Worm (Caenorhabditis elegans): ENCODE data around the gene ptc-3.

ce11 chrII:2807674-2808206 is 44.7 kb downstream of the ptc-3 start, which contains the start of gene K12H6.12:
- no peak for TF ChIP-seq ceh-39 (tag; optimal IDR thresholded peaks at IDR 0.05)
- TF ChIP-seq lin-13 (tag; optimal IDR thresholded peaks at IDR 0.05), result no peak
- TF ChIP-seq unc-39 (tag; optimal IDR thresholded peaks at IDR 0.05), result no peak
- TF ChIP-seq unc-62 (GFP tag; optimal IDR thresholded peaks at IDR 0.05), result no peak
- TF ChIP-seq pha-4 (tag; optimal IDR thresholded peaks at IDR 0.05), result no peak
- TF ChIP-seq lin-32 (GFP tag; optimal IDR thresholded peaks at IDR 0.05), result no peak
- no peak for TF ChIP-seq elt-3 (tag; optimal IDR thresholded peaks at IDR 0.05)
- no peak for TF ChIP-seq lsy-2 (tag; optimal IDR thresholded peaks at IDR 0.05)
